Fruit fly (Drosophila melanogaster): ENCODE results near the gene CG4267.

The CG4267 gene

DNA sequence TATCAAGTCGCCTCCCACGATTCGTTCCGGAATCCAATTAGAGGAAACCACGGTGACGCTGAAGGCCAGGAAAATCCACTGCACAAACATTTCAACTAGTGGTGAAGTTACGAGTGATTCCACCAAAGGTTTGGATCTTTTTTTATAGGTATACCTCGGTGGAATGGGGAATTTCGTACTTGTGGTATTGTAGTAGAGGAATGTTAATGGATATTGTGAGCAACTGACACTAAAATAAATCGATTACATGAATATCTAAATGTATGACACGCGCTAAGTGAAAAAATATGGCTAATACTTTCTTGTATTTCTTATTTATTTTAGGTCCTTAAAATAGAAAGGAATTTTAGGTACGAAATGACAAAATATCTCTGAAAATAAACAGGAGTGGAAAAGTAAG, 10.1 kb downstream of the CG4267 start, which contains the start of gene CG17239:
TSS of gene CG17239 (minus strand) at position 101 of the 400 bp plus-strand sequence.
- TF ChIP-seq CG12768 (GFP tag; optimal IDR thresholded peaks at IDR 0.05) (no peak), toe (GFP tag; optimal IDR thresholded peaks at IDR 0.05) (no peak), CG33017 (tag; optimal IDR thresholded peaks at IDR 0.05) (no peak), CG11617 (GFP tag; optimal IDR thresholded peaks at IDR 0.05) (no peak), Crg-1 (GFP tag; optimal IDR thresholded peaks at IDR 0.05) (no peak), pad (GFP tag; optimal IDR thresholded peaks at IDR 0.05) (no peak)

DNA sequence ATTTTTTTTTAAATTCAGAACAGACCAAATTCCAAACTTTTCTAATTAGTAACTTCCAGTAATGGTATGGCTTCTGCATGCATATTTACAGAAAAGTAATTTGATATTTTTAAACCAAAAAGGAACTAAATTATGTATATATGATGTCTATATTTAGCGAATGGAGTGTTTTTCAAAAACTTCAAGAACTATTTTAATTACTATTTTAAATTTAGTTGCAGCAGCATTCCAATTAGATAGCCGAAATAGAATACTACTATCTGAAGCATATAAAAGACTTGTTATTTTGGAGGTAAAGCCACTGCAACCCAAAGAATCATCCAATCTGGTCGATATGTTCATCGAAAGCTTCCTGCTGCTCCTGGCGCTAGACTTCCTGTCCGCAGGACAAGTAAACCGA, 10.6 kb downstream of the CG4267 start, which contains the start of gene CG17234:
TSS of gene CG17234 (plus strand) at position 301 of the 400 bp plus-strand sequence.
- TF ChIP-seq toe (GFP tag; optimal IDR thresholded peaks at IDR 0.05) (no peak), CG33017 (tag; optimal IDR thresholded peaks at IDR 0.05) (no peak), bab1 (GFP tag; optimal IDR thresholded peaks at IDR 0.05) (no peak), CG7045 (GFP tag; optimal IDR thresholded peaks at IDR 0.05) (no peak), Hr96 (GFP tag; optimal IDR thresholded peaks at IDR 0.05) (no peak), Mnt (GFP tag; optimal IDR thresholded peaks at IDR 0.05) (no peak), CG5204 (GFP tag; optimal IDR thresholded peaks at IDR 0.05) (no peak), Clk (GFP tag; optimal IDR thresholded peaks at IDR 0.05) (no peak), pad (GFP tag; optimal IDR thresholded peaks at IDR 0.05) (no peak), kay (GFP tag; ENCODE audit: borderline replicate concordance) (no peak), CG14711 (tag; optimal IDR thresholded peaks at IDR 0.05) (no peak), ovo (GFP tag; optimal IDR thresholded peaks at IDR 0.05) (no peak), CG7101 (tag; optimal IDR thresholded peaks at IDR 0.05) (no peak), CG12768 (GFP tag; optimal IDR thresholded peaks at IDR 0.05) (no peak), CG1620 (GFP tag; optimal IDR thresholded peaks at IDR 0.05) (no peak), Crg-1 (GFP tag; optimal IDR thresholded peaks at IDR 0.05) (no peak), CG11617 (GFP tag; optimal IDR thresholded peaks at IDR 0.05) (no peak), cic (GFP tag; optimal IDR thresholded peaks at IDR 0.05) (no peak), tj (GFP tag; optimal IDR thresholded peaks at IDR 0.05) (no peak), cnc (optimal IDR thresholded peaks at IDR 0.05) (no peak)

DNA sequence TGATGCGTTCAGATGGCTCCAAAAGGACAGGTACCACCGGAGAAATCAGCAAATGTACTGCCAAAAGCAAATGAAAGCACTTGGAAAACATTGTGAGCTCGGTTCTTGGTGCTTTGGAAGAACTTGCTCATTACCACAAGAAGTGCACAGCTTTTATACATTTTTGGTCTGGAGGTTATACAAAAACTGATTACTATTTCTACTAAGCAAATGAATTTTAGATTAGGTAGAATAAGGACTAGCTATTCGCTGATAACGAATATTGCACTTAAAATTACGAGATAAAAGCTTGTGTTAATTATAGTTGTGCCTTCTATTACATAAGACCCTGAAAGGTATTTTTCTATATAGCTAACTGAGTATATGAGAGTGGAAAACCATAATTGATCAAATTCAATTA, 12.8 kb downstream of the CG4267 start, which contains the start of gene Send1:
TSS of gene Send1 (minus strand) at position 101 of the 400 bp plus-strand sequence.
- TF ChIP-seq CG11617 (GFP tag; optimal IDR thresholded peaks at IDR 0.05) (no peak), ovo (GFP tag; optimal IDR thresholded peaks at IDR 0.05) (no peak), CG7045 (GFP tag; optimal IDR thresholded peaks at IDR 0.05) (no peak), kay (GFP tag; ENCODE audit: borderline replicate concordance) (no peak), Crg-1 (GFP tag; optimal IDR thresholded peaks at IDR 0.05) (no peak), CG33017 (tag; optimal IDR thresholded peaks at IDR 0.05) (no peak), Clk (GFP tag; optimal IDR thresholded peaks at IDR 0.05) (no peak), Hr96 (GFP tag; optimal IDR thresholded peaks at IDR 0.05) (no peak), bab1 (GFP tag; optimal IDR thresholded peaks at IDR 0.05) (no peak), pad (GFP tag; optimal IDR thresholded peaks at IDR 0.05) (no peak), Mnt (GFP tag; optimal IDR thresholded peaks at IDR 0.05) (no peak), CG7101 (tag; optimal IDR thresholded peaks at IDR 0.05) (no peak), CG14711 (tag; optimal IDR thresholded peaks at IDR 0.05) (no peak), cnc (optimal IDR thresholded peaks at IDR 0.05) (no peak), toe (GFP tag; optimal IDR thresholded peaks at IDR 0.05) (no peak), CG5204 (GFP tag; optimal IDR thresholded peaks at IDR 0.05) (no peak), CG1620 (GFP tag; optimal IDR thresholded peaks at IDR 0.05) (no peak), cic (GFP tag; optimal IDR thresholded peaks at IDR 0.05) (no peak), tj (GFP tag; optimal IDR thresholded peaks at IDR 0.05) (no peak)

DNA sequence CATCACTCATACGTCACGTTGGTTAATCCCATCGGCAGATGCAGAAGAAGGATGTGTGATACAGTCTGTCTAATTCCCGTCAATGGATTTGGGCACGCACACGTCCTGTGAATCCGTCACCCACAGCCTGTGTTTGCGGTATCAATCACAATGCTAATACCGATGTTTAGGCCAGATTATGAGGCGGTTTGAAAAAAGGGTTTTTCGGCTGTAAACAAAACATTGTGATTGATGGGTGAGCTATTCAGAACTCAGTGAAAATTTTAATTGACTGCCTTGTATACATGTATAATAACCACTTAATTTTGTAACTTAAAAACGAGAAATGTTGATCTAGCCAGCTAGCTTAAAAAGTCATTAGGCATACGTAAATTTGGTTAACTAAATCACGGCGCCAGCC, 21.0 kb downstream of the CG4267 start, which contains the start of gene CG4270:
TSS of gene CG4270 (plus strand) at position 301 of the 400 bp plus-strand sequence.
- TF ChIP-seq bab1 (GFP tag; optimal IDR thresholded peaks at IDR 0.05) (no peak), Crg-1 (GFP tag; optimal IDR thresholded peaks at IDR 0.05) (no peak), CG33017 (tag; optimal IDR thresholded peaks at IDR 0.05) (no peak), CG11617 (GFP tag; optimal IDR thresholded peaks at IDR 0.05) (no peak), cnc (optimal IDR thresholded peaks at IDR 0.05) (no peak), toe (GFP tag; optimal IDR thresholded peaks at IDR 0.05) (no peak), tj (GFP tag; optimal IDR thresholded peaks at IDR 0.05) (no peak), cic (GFP tag; optimal IDR thresholded peaks at IDR 0.05) (no peak), CG7045 (GFP tag; optimal IDR thresholded peaks at IDR 0.05) (no peak), Hr96 (GFP tag; optimal IDR thresholded peaks at IDR 0.05) (no peak), kay (GFP tag; ENCODE audit: borderline replicate concordance) (no peak), CG1620 (GFP tag; optimal IDR thresholded peaks at IDR 0.05) (no peak), Mnt (GFP tag; optimal IDR thresholded peaks at IDR 0.05) (no peak), CG12768 (GFP tag; optimal IDR thresholded peaks at IDR 0.05) (no peak), ovo (GFP tag; optimal IDR thresholded peaks at IDR 0.05) (no peak)

DNA sequence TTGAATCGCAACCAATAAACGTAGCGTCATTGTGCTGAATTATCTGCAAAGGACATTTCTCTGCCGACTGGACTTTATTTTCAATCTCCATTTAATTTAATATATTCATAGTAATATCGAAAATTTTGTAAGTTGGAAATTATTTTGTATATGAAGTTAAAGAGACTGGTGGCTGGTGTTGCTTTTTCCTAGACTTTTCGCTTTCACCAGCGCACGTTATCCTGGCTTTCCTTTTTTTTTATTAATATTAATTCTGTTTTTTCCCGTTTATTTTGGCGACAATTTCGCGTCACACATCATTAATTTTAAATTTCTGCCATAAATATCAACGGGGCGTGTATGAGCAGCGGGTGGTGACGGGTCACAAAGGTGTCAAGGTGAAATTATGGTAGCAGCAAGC, 23.0 kb downstream of the CG4267 start, which contains the start of gene CG34049:
TSS of gene CG34049 (minus strand) at position 101 of the 400 bp plus-strand sequence.
- TF ChIP-seq kay (GFP tag; ENCODE audit: borderline replicate concordance) (no peak), CG14711 (tag; optimal IDR thresholded peaks at IDR 0.05) (no peak), Mnt (GFP tag; optimal IDR thresholded peaks at IDR 0.05) (no peak), ovo (GFP tag; optimal IDR thresholded peaks at IDR 0.05) (no peak), cic (GFP tag; optimal IDR thresholded peaks at IDR 0.05) (no peak), tj (GFP tag; optimal IDR thresholded peaks at IDR 0.05) (no peak), toe (GFP tag; optimal IDR thresholded peaks at IDR 0.05) (no peak), Hr96 (GFP tag; optimal IDR thresholded peaks at IDR 0.05) (no peak), pad (GFP tag; optimal IDR thresholded peaks at IDR 0.05) (no peak)

DNA sequence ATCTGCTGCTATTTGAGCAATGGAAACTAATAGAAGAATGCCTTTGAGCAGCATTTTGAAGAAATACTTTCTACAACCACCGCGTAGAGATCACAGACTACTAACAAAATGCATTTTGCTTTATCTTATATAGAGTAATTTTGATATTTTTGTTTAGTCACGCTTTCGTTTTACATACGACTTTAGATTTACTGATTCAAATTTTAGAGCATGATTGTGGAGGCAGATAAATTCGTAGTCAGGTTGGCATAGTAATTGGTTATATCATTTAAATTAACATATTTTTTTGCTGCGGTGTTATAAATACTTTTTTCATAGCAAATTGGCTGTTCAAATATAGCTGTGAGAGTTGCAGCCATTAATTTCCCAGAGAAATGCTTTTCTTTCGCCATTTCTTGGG, 26.9 kb downstream of the CG4267 start, which contains the start of gene CG17242:
TSS of gene CG17242 (minus strand) at position 101 of the 400 bp plus-strand sequence.
- TF ChIP-seq bab1 (GFP tag; optimal IDR thresholded peaks at IDR 0.05): no peak
- TF ChIP-seq pad (GFP tag; optimal IDR thresholded peaks at IDR 0.05): no peak
- TF ChIP-seq CG7101 (tag; optimal IDR thresholded peaks at IDR 0.05): no peak
- no peak for TF ChIP-seq CG12768 (GFP tag; optimal IDR thresholded peaks at IDR 0.05)
- no peak for TF ChIP-seq Clk (GFP tag; optimal IDR thresholded peaks at IDR 0.05)
- TF ChIP-seq CG14711 (tag; optimal IDR thresholded peaks at IDR 0.05): no peak
- no peak for TF ChIP-seq CG11617 (GFP tag; optimal IDR thresholded peaks at IDR 0.05)
- TF ChIP-seq ovo (GFP tag; optimal IDR thresholded peaks at IDR 0.05): no peak
